Worm (Caenorhabditis elegans): Measurements from ENCODE around the gene cwp-3.

The cwp-3 gene

ce11 chrV:4826710-4827380 is 15.8 kb upstream of the cwp-3 start, which contains the start of the genes hsp-6 and C37H5.5 (continued):
- no peak for TF ChIP-seq hpl-2 (GFP tag; optimal IDR thresholded peaks at IDR 0.05)
- TF ChIP-seq hlh-4 (tag; optimal IDR thresholded peaks at IDR 0.05) = no peak
- no peak for TF ChIP-seq lir-3 (tag; optimal IDR thresholded peaks at IDR 0.05; ENCODE audit: poor library complexity)
- TF ChIP-seq lin-39 (tag; optimal IDR thresholded peaks at IDR 0.05) = peak; percentile 20
- no peak for TF ChIP-seq C34B4.2 (tag; optimal IDR thresholded peaks at IDR 0.05)
- TF ChIP-seq pqm-1 (tag; optimal IDR thresholded peaks at IDR 0.05) = no peak
- peak; percentile 92 for TF ChIP-seq skn-1 (tag; optimal IDR thresholded peaks at IDR 0.05)
- peak; percentile 83 for TF ChIP-seq mep-1 (tag; optimal IDR thresholded peaks at IDR 0.05)
- TF ChIP-seq zip-4 (GFP tag; optimal IDR thresholded peaks at IDR 0.05) = peak; percentile 31
- TF ChIP-seq ceh-88 (GFP tag; IDR thresholded peaks at IDR 0.05) = no peak
- TF ChIP-seq tbx-2 (tag; optimal IDR thresholded peaks at IDR 0.05) = peak; percentile 79
- no peak for TF ChIP-seq vab-15 (tag; optimal IDR thresholded peaks at IDR 0.05)
- peak; percentile 92 for TF ChIP-seq snu-23 (GFP tag; optimal IDR thresholded peaks at IDR 0.05)
- peak; percentile 87 for TF ChIP-seq C16A3.4 (tag; optimal IDR thresholded peaks at IDR 0.05)
- no peak for TF ChIP-seq hlh-17 (GFP tag; optimal IDR thresholded peaks at IDR 0.05; ENCODE audit: borderline replicate concordance)
- peak; percentile 36 to 89 (median 51) for TF ChIP-seq ceh-82 (tag; optimal IDR thresholded peaks at IDR 0.05)
- peak; percentile 10 for TF ChIP-seq fos-1 (tag; optimal IDR thresholded peaks at IDR 0.05)
- TF ChIP-seq lin-35 (GFP tag; optimal IDR thresholded peaks at IDR 0.05) = peak; percentile 66 to 84
- peak in 2 of 6 experiments; percentile 23 to 82 for TF ChIP-seq elt-3 (tag; optimal IDR thresholded peaks at IDR 0.05)
- peak in 1 of 2 experiments; percentile 77 for TF ChIP-seq mdl-1 (tag; optimal IDR thresholded peaks at IDR 0.05)
- no peak for TF ChIP-seq fkh-4 (tag; optimal IDR thresholded peaks at IDR 0.05; ENCODE audit: borderline replicate concordance)
- no peak for TF ChIP-seq egl-27 (tag; optimal IDR thresholded peaks at IDR 0.05)
- TF ChIP-seq lin-15B (tag; optimal IDR thresholded peaks at IDR 0.05) = peak; percentile 78
- TF ChIP-seq alr-1 (tag; optimal IDR thresholded peaks at IDR 0.05; ENCODE audit: borderline replicate concordance) = no peak
- TF ChIP-seq nhr-77 (tag; optimal IDR thresholded peaks at IDR 0.05) = peak; percentile 55
- TF ChIP-seq fkh-10 (GFP tag; optimal IDR thresholded peaks at IDR 0.05) = no peak
- peak; percentile 14 for TF ChIP-seq elt-2 (tag; optimal IDR thresholded peaks at IDR 0.05)
- no peak for TF ChIP-seq ceh-63 (GFP tag; optimal IDR thresholded peaks at IDR 0.05)
- no peak for TF ChIP-seq unc-98 (GFP tag; IDR thresholded peaks at IDR 0.05)
- TF ChIP-seq sup-37 (GFP tag; optimal IDR thresholded peaks at IDR 0.05) = no peak
- TF ChIP-seq rnt-1 (tag; optimal IDR thresholded peaks at IDR 0.05) = peak; percentile 84
- TF ChIP-seq grh-1 (GFP tag; IDR thresholded peaks at IDR 0.05) = peak; percentile 69
- peak; percentile 56 for TF ChIP-seq ztf-4 (tag; optimal IDR thresholded peaks at IDR 0.05)
- TF ChIP-seq dsc-1 (tag; optimal IDR thresholded peaks at IDR 0.05) = peak; percentile 42
- TF ChIP-seq swsn-7 (tag; optimal IDR thresholded peaks at IDR 0.05) = peak; percentile 79
- no peak for TF ChIP-seq aha-1 (tag; optimal IDR thresholded peaks at IDR 0.05)
- TF ChIP-seq ceh-8 (GFP tag; optimal IDR thresholded peaks at IDR 0.05) = no peak
- peak; percentile 19 for TF ChIP-seq ama-1 (optimal IDR thresholded peaks at IDR 0.05)
- TF ChIP-seq ets-5 (GFP tag; IDR thresholded peaks at IDR 0.05) = no peak
- no peak for TF ChIP-seq unc-30 (tag; optimal IDR thresholded peaks at IDR 0.05)
- TF ChIP-seq lin-13 (GFP tag; optimal IDR thresholded peaks at IDR 0.05) = peak; percentile 72
- TF ChIP-seq nhr-47 (tag; optimal IDR thresholded peaks at IDR 0.05) = peak; percentile 83
- TF ChIP-seq jun-1 (tag; optimal IDR thresholded peaks at IDR 0.05) = peak; percentile 27
- peak; percentile 56 for TF ChIP-seq pax-3 (tag; optimal IDR thresholded peaks at IDR 0.05)
- no peak for TF ChIP-seq zag-1 (tag; optimal IDR thresholded peaks at IDR 0.05)
- no peak for TF ChIP-seq unc-62 (GFP tag; optimal IDR thresholded peaks at IDR 0.05)
- TF ChIP-seq sox-4 (tag; optimal IDR thresholded peaks at IDR 0.05) = peak; percentile 40
- peak; percentile 67 for TF ChIP-seq unc-86 (tag; optimal IDR thresholded peaks at IDR 0.05)
- peak; percentile 91 for TF ChIP-seq nhr-71 (tag; optimal IDR thresholded peaks at IDR 0.05)
- TF ChIP-seq nhr-85 (tag) = peak; percentile 88
- TF ChIP-seq blmp-1 (tag; optimal IDR thresholded peaks at IDR 0.05) = no peak
- peak; percentile 18; the same call in 1 of the 2 replicates for TF ChIP-seq mab-9 (GFP tag; IDR thresholded peaks at IDR 0.05)

All from whole organism, L1 larva.